Worm (Caenorhabditis elegans): ENCODE data around the gene W09G10.9.

ce11 chrII:3515384-3516053 lies 6.1 kb upstream of the W09G10.9 start, which contains the start of the genes Y49F6B.14 and clec-125:
- TF ChIP-seq him-1 (tag; optimal IDR thresholded peaks at IDR 0.05) (no peak), W03F9.2 (tag; optimal IDR thresholded peaks at IDR 0.05) (no peak)
